Worm (Caenorhabditis elegans): Measurements from ENCODE around the gene lec-12.
"Not testable (repeated sequence)": the region's sequence is repeated elsewhere in the genome, so short reads cannot be mapped to it uniquely, and the experiment has no call there.

- TF ChIP-seq flt-1 (GFP tag; IDR thresholded peaks at IDR 0.05); cog-1 (tag; optimal IDR thresholded peaks at IDR 0.05): not testable (repeated sequence)
Measured at ce11 chrV:212687-213086, 8.5 kb downstream of the lec-12 start, which contains the start of gene DC2.5.

All from whole organism, midembryonic.